Worm (Caenorhabditis elegans): ENCODE results near the gene M6.4.

DNA sequence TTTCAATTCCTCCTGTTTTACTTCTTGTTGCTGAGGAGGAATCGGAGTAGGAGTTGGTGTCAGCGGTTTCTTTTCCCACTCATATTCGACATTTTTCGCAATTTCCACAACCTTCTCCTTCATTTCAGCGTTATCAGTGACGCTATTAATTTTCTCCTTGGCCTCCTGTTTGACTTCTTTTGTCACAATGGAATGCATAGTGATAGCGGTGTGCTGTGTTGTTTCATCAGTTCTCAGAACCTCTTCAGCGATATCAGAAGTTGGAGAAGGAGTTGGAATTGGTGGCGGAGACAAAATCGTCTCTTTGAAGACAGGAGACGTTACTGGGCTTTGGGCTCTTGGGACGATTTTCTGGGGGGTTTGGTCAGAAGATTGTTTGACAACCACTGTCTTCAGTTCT, 17.5 kb downstream of the M6.4 start:
- TF ChIP-seq flt-1 (GFP tag; IDR thresholded peaks at IDR 0.05) (no peak), cog-1 (tag; optimal IDR thresholded peaks at IDR 0.05) (no peak), tab-1 (GFP tag; IDR thresholded peaks at IDR 0.05) (no peak)
